Fruit fly (Drosophila melanogaster): ENCODE results near the gene eIF3a.

The eIF3a gene

DNA sequence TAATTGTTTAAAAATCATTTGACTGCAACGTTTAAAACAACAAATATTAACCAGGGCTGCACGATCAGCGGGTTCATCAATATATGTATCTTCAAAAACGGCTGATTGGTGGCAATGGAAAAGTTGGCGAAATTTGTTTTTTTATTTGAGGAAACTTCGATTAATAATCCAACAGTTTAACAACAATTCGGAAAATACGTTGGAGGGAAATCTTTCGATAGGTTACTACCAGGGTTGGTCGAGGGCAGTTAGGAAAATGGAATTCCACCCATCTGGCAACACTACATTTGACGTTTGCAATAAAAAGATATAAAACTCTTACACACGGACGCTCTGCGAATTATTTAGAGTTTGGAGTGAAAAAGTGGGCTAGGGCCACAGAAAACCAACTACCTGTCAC is 3.4 kb upstream of the eIF3a start, which contains the start of the genes Lipt2 and CG14650 (continued):
- TF ChIP-seq CG4854 (GFP tag; optimal IDR thresholded peaks at IDR 0.05) (peak; percentile 17), CG7357 (GFP tag; IDR thresholded peaks at IDR 0.05) (no peak), bab2 (GFP tag; optimal IDR thresholded peaks at IDR 0.05) (peak; percentile 58), ro (GFP tag; IDR thresholded peaks at IDR 0.05) (no peak), Myb (GFP tag; optimal IDR thresholded peaks at IDR 0.05) (peak; percentile 92), dan (GFP tag; IDR thresholded peaks at IDR 0.05) (no peak), ham (GFP tag; IDR thresholded peaks at IDR 0.05) (no peak), D19B (GFP tag; optimal IDR thresholded peaks at IDR 0.05) (no peak), CG17361 (GFP tag; IDR thresholded peaks at IDR 0.05) (no peak; the same call in 1 of the 3 replicates), eve (GFP tag; optimal IDR thresholded peaks at IDR 0.05) (no peak), trh (GFP tag; optimal IDR thresholded peaks at IDR 0.05) (no peak), otp (GFP tag; IDR thresholded peaks at IDR 0.05) (0 out of 3 replicates have a peak, but pooled peaks have one; percentile 38), CG8478 (optimal IDR thresholded peaks at IDR 0.05) (no peak), wor (GFP tag; IDR thresholded peaks at IDR 0.05) (no peak), C15 (GFP tag; IDR thresholded peaks at IDR 0.05) (no peak), lbe (GFP tag; optimal IDR thresholded peaks at IDR 0.05) (no peak), prd (optimal IDR thresholded peaks at IDR 0.05) (no peak), prd (GFP tag; IDR thresholded peaks at IDR 0.05) (peak; percentile 38; the same call in 2 of the 3 replicates), CG4424 (GFP tag; optimal IDR thresholded peaks at IDR 0.05) (peak; percentile 47), Hr3 (GFP tag; optimal IDR thresholded peaks at IDR 0.05) (peak; percentile 57), MESR4 (GFP tag; optimal IDR thresholded peaks at IDR 0.05) (peak; percentile 84), unpg (GFP tag; optimal IDR thresholded peaks at IDR 0.05) (peak; percentile 54), Elba2 (GFP tag; optimal IDR thresholded peaks at IDR 0.05) (peak; percentile 86), her (GFP tag; optimal IDR thresholded peaks at IDR 0.05) (peak; percentile 53), mam (GFP tag; optimal IDR thresholded peaks at IDR 0.05) (peak; percentile 79), NfI (GFP tag; optimal IDR thresholded peaks at IDR 0.05) (peak; percentile 52), Usf (GFP tag; optimal IDR thresholded peaks at IDR 0.05) (no peak), p53 (GFP tag; optimal IDR thresholded peaks at IDR 0.05) (peak; percentile 8), slp2 (GFP tag; optimal IDR thresholded peaks at IDR 0.05) (peak; percentile 59), CG31441 (GFP tag; IDR thresholded peaks at IDR 0.05) (no peak), B-H1 (GFP tag; IDR thresholded peaks at IDR 0.05) (no peak), CG18011 (GFP tag; optimal IDR thresholded peaks at IDR 0.05) (peak; percentile 81), slou (GFP tag; optimal IDR thresholded peaks at IDR 0.05) (no peak), gsb-n (tag; optimal IDR thresholded peaks at IDR 0.05) (no peak), fd64A (GFP tag; optimal IDR thresholded peaks at IDR 0.05) (no peak), Nf-YB (GFP tag; optimal IDR thresholded peaks at IDR 0.05) (peak; percentile 17), CG7372 (GFP tag; IDR thresholded peaks at IDR 0.05) (no peak), Sry-β (GFP tag; optimal IDR thresholded peaks at IDR 0.05) (no peak), ash1 (GFP tag; optimal IDR thresholded peaks at IDR 0.05) (no peak), CG9817 (tag; optimal IDR thresholded peaks at IDR 0.05) (peak; percentile 62), Oaz (GFP tag; IDR thresholded peaks at IDR 0.05) (no peak), CG7987 (GFP tag; optimal IDR thresholded peaks at IDR 0.05) (peak; percentile 38), CG14710 (tag; optimal IDR thresholded peaks at IDR 0.05) (peak; percentile 74), YL-1 (GFP tag; optimal IDR thresholded peaks at IDR 0.05) (peak; percentile 93), CG11723 (GFP tag; optimal IDR thresholded peaks at IDR 0.05) (peak; percentile 17), CG15696 (tag; optimal IDR thresholded peaks at IDR 0.05) (peak; percentile 52), dimm (GFP tag; IDR thresholded peaks at IDR 0.05) (no peak), gro (GFP tag; optimal IDR thresholded peaks at IDR 0.05) (peak; percentile 77), mirr (GFP tag; optimal IDR thresholded peaks at IDR 0.05) (peak; percentile 8), CG2202 (tag; optimal IDR thresholded peaks at IDR 0.05) (peak; percentile 37), CG3065 (GFP tag; optimal IDR thresholded peaks at IDR 0.05) (no peak), CG18599 (GFP tag; optimal IDR thresholded peaks at IDR 0.05) (no peak), CG33213 (GFP tag; optimal IDR thresholded peaks at IDR 0.05) (peak; percentile 29)

Measured in whole organism, embryonic.